Fruit fly (Drosophila melanogaster) Kc167 (cell line): Measurements from ENCODE around the gene Grip163.

Experiments
- Sin3A ChIP-seq: fragments of >200 bp; optimal IDR thresholded peaks from 2 replicates; lab custom pipeline; 2018; ENCODE audit warnings: missing external identifiers
- h ChIP-seq: fragments of >200 bp; optimal IDR thresholded peaks from 3 replicates; lab custom pipeline; 2018; ENCODE audit warnings: missing external identifiers
- insv ChIP-seq: fragments of >200 bp; optimal IDR thresholded peaks from 3 replicates; lab custom pipeline; 2018; ENCODE audit warnings: missing external identifiers
- ttk ChIP-seq: sonication (Bioruptor generic); optimal IDR thresholded peaks from 2 replicates; lab custom pipeline; 2017; ENCODE audit warnings: missing external identifiers

DNA sequence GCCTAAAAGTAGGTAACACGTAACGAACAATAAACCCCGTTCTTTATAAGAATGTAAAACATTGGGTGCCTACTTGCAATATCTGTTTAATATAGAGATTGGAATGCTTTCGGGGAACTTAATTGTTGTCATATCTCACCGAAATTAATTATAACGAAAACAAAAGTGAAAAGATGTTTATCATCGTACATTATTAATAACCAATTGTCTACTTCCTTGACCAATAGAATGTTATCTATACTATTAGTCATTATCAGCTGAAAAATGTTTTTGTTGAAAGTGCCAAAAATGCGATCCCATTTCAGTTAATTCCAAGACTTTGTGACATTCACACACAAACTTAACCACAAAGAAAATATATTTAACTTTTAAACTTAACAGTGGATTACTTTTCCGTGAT lies 44.2 kb downstream of the Grip163 start, which contains the start of gene CG7248:
- TF ChIP-seq ttk (lab: Kevin White, UChicago) = no peak
- no peak for TF ChIP-seq insv (lab: Kevin White, UChicago)
- no peak for TF ChIP-seq h (lab: Kevin White, UChicago)
- no peak for TF ChIP-seq Sin3A (lab: Kevin White, UChicago)
